Fruit fly (Drosophila melanogaster) whole organism, embryonic: ENCODE results near the gene Fibp.

ENCODE experiments used
- Atf6 ChIP-seq: fragments of 200-800 bp; sonication (Bioruptor generic); IDR thresholded peaks from 2 replicates; pipeline ENCODE4 v1.3.6; 2022; ENCODE audit warnings: missing biosample characterization, missing genetic modification characterization
- Bgb ChIP-seq: fragments of 200-800 bp; sonication (Bioruptor generic); IDR thresholded peaks from 2 replicates; pipeline ENCODE4 v1.3.6; 2022; ENCODE audit warnings: missing biosample characterization, missing genetic modification characterization; ENCODE audit not compliant: partially characterized antibody
- CG10321 ChIP-seq: fragments of 200-800 bp; sonication (Bioruptor generic); IDR thresholded peaks from 2 replicates; pipeline ENCODE4 v1.3.6; 2022; ENCODE audit warnings: missing biosample characterization, missing genetic modification characterization
- CG10543 ChIP-seq: fragments of 200-800 bp; sonication (Bioruptor generic); optimal IDR thresholded peaks from 3 replicates; lab custom pipeline; 2017; ENCODE audit warnings: missing biosample characterization, mild to moderate bottlenecking, missing genetic modification characterization, moderate library complexity
- CG11398 ChIP-seq: fragments of 200-800 bp; sonication (Bioruptor generic); optimal IDR thresholded peaks from 2 replicates; lab custom pipeline; 2016; ENCODE audit warnings: missing biosample characterization, missing genetic modification characterization
- CG12659 ChIP-seq: fragments of 200-800 bp; sonication (Bioruptor generic); optimal IDR thresholded peaks from 3 replicates; lab custom pipeline; 2017; ENCODE audit warnings: mild to moderate bottlenecking, missing biosample characterization, missing genetic modification reagents, missing genetic modification characterization
- CG13775 ChIP-seq: fragments of 200-800 bp; sonication (Bioruptor generic); optimal IDR thresholded peaks from 3 replicates; lab custom pipeline; 2017; ENCODE audit warnings: missing biosample characterization, mild to moderate bottlenecking, missing genetic modification characterization
- CG13894 ChIP-seq: fragments of 200-800 bp; sonication (Bioruptor generic); optimal IDR thresholded peaks from 3 replicates; lab custom pipeline; 2018; ENCODE audit warnings: missing biosample characterization, mild to moderate bottlenecking, missing genetic modification characterization, moderate library complexity
- CG15269 ChIP-seq: fragments of 200-800 bp; sonication (Bioruptor generic); optimal IDR thresholded peaks from 2 replicates; lab custom pipeline; 2018; ENCODE audit warnings: missing biosample characterization, mild to moderate bottlenecking, missing genetic modification characterization, moderate library complexity
- CG15479 ChIP-seq: fragments of 200-800 bp; sonication (Bioruptor generic); optimal IDR thresholded peaks from 3 replicates; lab custom pipeline; 2019; ENCODE audit warnings: missing biosample characterization, mild to moderate bottlenecking, missing genetic modification characterization, moderate library complexity
- CG15601 ChIP-seq: fragments of 200-800 bp; sonication (Bioruptor generic); optimal IDR thresholded peaks from 3 replicates; lab custom pipeline; 2019; ENCODE audit warnings: missing biosample characterization, mild to moderate bottlenecking, missing genetic modification characterization, moderate library complexity
- CG17802 ChIP-seq: fragments of 200-800 bp; sonication (Bioruptor generic); optimal IDR thresholded peaks from 2 replicates; lab custom pipeline; 2018; ENCODE audit warnings: missing biosample characterization, mild to moderate bottlenecking, missing genetic modification characterization, moderate library complexity
- CG18011 ChIP-seq: fragments of 200-800 bp; sonication (Bioruptor generic); optimal IDR thresholded peaks from 2 replicates; lab custom pipeline; 2017; ENCODE audit warnings: missing biosample characterization, missing genetic modification characterization, mild to moderate bottlenecking, moderate library complexity, missing genotype
- CG2129 ChIP-seq: fragments of 200-800 bp; sonication (Bioruptor generic); IDR thresholded peaks from 2 replicates; pipeline ENCODE4 v1.3.6; 2022; ENCODE audit warnings: missing biosample characterization, missing genetic modification characterization; ENCODE audit not compliant: partially characterized antibody
- CG2678 ChIP-seq: fragments of 200-800 bp; sonication (Bioruptor generic); optimal IDR thresholded peaks from 3 replicates; lab custom pipeline; 2019; ENCODE audit warnings: missing biosample characterization, mild to moderate bottlenecking, missing genetic modification characterization, moderate library complexity
- CG31388 ChIP-seq: fragments of 200-800 bp; sonication (Bioruptor generic); optimal IDR thresholded peaks from 2 replicates; lab custom pipeline; 2016; ENCODE audit warnings: missing biosample characterization, missing genetic modification characterization
- CG33557 ChIP-seq: fragments of 200-800 bp; sonication (Bioruptor generic); optimal IDR thresholded peaks from 2 replicates; lab custom pipeline; 2019; ENCODE audit warnings: missing biosample characterization, mild to moderate bottlenecking, missing genetic modification characterization, moderate library complexity
- CG3407 ChIP-seq: fragments of 200-800 bp; sonication (Bioruptor generic); optimal IDR thresholded peaks from 2 replicates; lab custom pipeline; 2018; ENCODE audit warnings: missing biosample characterization, mild to moderate bottlenecking, missing genetic modification characterization
- CG4424 ChIP-seq: fragments of 200-800 bp; sonication (Bioruptor generic); optimal IDR thresholded peaks from 3 replicates; lab custom pipeline; 2016; ENCODE audit warnings: missing biosample characterization, missing genetic modification characterization
- CG6791 ChIP-seq: fragments of 200-800 bp; sonication (Bioruptor generic); IDR thresholded peaks from 3 replicates; pipeline ENCODE4 v1.3.6; 2022; ENCODE audit warnings: missing biosample characterization, missing genetic modification characterization; ENCODE audit not compliant: partially characterized antibody
- CG6813 ChIP-seq: fragments of 200-800 bp; sonication (Bioruptor generic); optimal IDR thresholded peaks from 2 replicates; lab custom pipeline; 2017; ENCODE audit warnings: missing biosample characterization, missing genetic modification characterization, mild to moderate bottlenecking, moderate library complexity, missing genetic modification reagents
- CG8478 ChIP-seq: fragments of >200 bp; optimal IDR thresholded peaks from 2 replicates; lab custom pipeline; 2018
- CrebB ChIP-seq: fragments of 200-800 bp; sonication (Bioruptor generic); optimal IDR thresholded peaks from 3 replicates; lab custom pipeline; 2018; ENCODE audit warnings: missing biosample characterization, mild to moderate bottlenecking, missing genetic modification characterization
- D19A ChIP-seq: fragments of 200-800 bp; optimal IDR thresholded peaks from 3 replicates; lab custom pipeline; 2019; ENCODE audit warnings: missing biosample characterization, mild to moderate bottlenecking, missing genetic modification characterization, moderate library complexity
- D19B ChIP-seq: fragments of 200-800 bp; sonication (Bioruptor generic); optimal IDR thresholded peaks from 2 replicates; lab custom pipeline; 2017; ENCODE audit warnings: missing biosample characterization, mild to moderate bottlenecking, missing genetic modification characterization
- Dad ChIP-seq: fragments of 200-800 bp; sonication (Bioruptor generic); optimal IDR thresholded peaks from 3 replicates; lab custom pipeline; 2016; ENCODE audit warnings: missing biosample characterization, missing genetic modification characterization
- Dfd ChIP-seq, 2 experiments: fragments of >200 bp; optimal IDR thresholded peaks; 2 replicates each; lab custom pipeline; 2017; ENCODE audit warnings: missing biosample characterization in 2 of 2, missing genetic modification characterization in 2 of 2
- Ets65A ChIP-seq: fragments of 200-800 bp; sonication (Bioruptor generic); peaks from one replicate; lab custom pipeline; 2016; ENCODE audit warnings: missing biosample characterization, missing genetic modification characterization
- GATAe ChIP-seq: fragments of 200-800 bp; sonication (Bioruptor generic); conservative IDR thresholded peaks from 2 replicates; pipeline ENCODE4 v1.3.6; 2022; ENCODE audit warnings: missing biosample characterization, missing genetic modification characterization
- HLH3B ChIP-seq: fragments of 200-800 bp; sonication (Bioruptor generic); IDR thresholded peaks from 2 replicates; pipeline ENCODE4 v1.3.6; 2022; ENCODE audit warnings: missing biosample characterization, missing genetic modification characterization
- Neu2 ChIP-seq: fragments of 200-800 bp; sonication (Bioruptor generic); optimal IDR thresholded peaks from 3 replicates; lab custom pipeline; 2016; ENCODE audit warnings: missing biosample characterization, missing genetic modification characterization, borderline replicate concordance
- Oli ChIP-seq: fragments of 200-800 bp; sonication (Bioruptor generic); optimal IDR thresholded peaks from 2 replicates; lab custom pipeline; 2018; ENCODE audit warnings: missing biosample characterization, mild to moderate bottlenecking, missing genetic modification characterization, moderate library complexity
- Ravus ChIP-seq: fragments of 200-800 bp; sonication (Bioruptor generic); IDR thresholded peaks from 2 replicates; pipeline ENCODE4 v1.3.6; 2022; ENCODE audit warnings: missing biosample characterization, missing genetic modification characterization
- bab2 ChIP-seq: fragments of 200-800 bp; sonication (Bioruptor generic); optimal IDR thresholded peaks from 2 replicates; lab custom pipeline; 2016; ENCODE audit warnings: missing biosample characterization, missing genetic modification characterization
- cad ChIP-seq: fragments of >200 bp; optimal IDR thresholded peaks from 2 replicates; lab custom pipeline; 2017; ENCODE audit warnings: missing biosample characterization, missing genetic modification characterization
- cato ChIP-seq: fragments of 200-800 bp; sonication (Bioruptor generic); optimal IDR thresholded peaks from 2 replicates; lab custom pipeline; 2016; ENCODE audit warnings: missing biosample characterization, missing genetic modification characterization, borderline replicate concordance
- eve ChIP-seq, 2 experiments: fragments of >200 bp; optimal IDR thresholded peaks; 2 replicates each; lab custom pipeline; 2017; ENCODE audit warnings: missing biosample characterization in 2 of 2, missing genetic modification characterization in 2 of 2
- eyg ChIP-seq: fragments of 200-800 bp; sonication (Bioruptor generic); optimal IDR thresholded peaks from 3 replicates; lab custom pipeline; 2016; ENCODE audit warnings: missing biosample characterization, missing genetic modification characterization
- gem ChIP-seq: fragments of 200-800 bp; sonication (Bioruptor generic); optimal IDR thresholded peaks from 2 replicates; lab custom pipeline; 2019; ENCODE audit warnings: missing biosample characterization, mild to moderate bottlenecking, missing genetic modification characterization, moderate library complexity
- gro ChIP-seq: fragments of 200-800 bp; sonication (Bioruptor generic); optimal IDR thresholded peaks from 2 replicates; lab custom pipeline; 2016; ENCODE audit warnings: missing biosample characterization, missing genetic modification characterization
- gsb-n ChIP-seq: fragments of 200-800 bp; sonication (Bioruptor generic); optimal IDR thresholded peaks from 3 replicates; lab custom pipeline; 2018; ENCODE audit warnings: missing biosample characterization, mild to moderate bottlenecking, missing genetic modification characterization
- jumu ChIP-seq: fragments of 200-800 bp; sonication (Bioruptor generic); optimal IDR thresholded peaks from 3 replicates; lab custom pipeline; 2016; ENCODE audit warnings: missing biosample characterization, missing genetic modification characterization
- ken ChIP-seq: fragments of 200-800 bp; sonication (Bioruptor generic); IDR thresholded peaks from 3 replicates; pipeline ENCODE4 v1.3.6; 2022; ENCODE audit warnings: missing biosample characterization, missing genetic modification characterization
- lbe ChIP-seq: fragments of 200-800 bp; sonication (Bioruptor generic); optimal IDR thresholded peaks from 2 replicates; lab custom pipeline; 2016; ENCODE audit warnings: missing biosample characterization, mild to moderate bottlenecking, missing genetic modification characterization
- nerfin-1 ChIP-seq: fragments of 200-800 bp; sonication (Bioruptor generic); optimal IDR thresholded peaks from 3 replicates; lab custom pipeline; 2019; ENCODE audit warnings: missing biosample characterization, mild to moderate bottlenecking, missing genetic modification characterization, moderate library complexity
- odd ChIP-seq: fragments of 200-800 bp; sonication (Bioruptor generic); optimal IDR thresholded peaks from 2 replicates; lab custom pipeline; 2017; ENCODE audit warnings: missing biosample characterization, mild to moderate bottlenecking, missing genetic modification characterization
- pho ChIP-seq: fragments of 200-800 bp; sonication (Bioruptor generic); optimal IDR thresholded peaks from 2 replicates; lab custom pipeline; 2016; ENCODE audit warnings: missing biosample characterization, missing genetic modification characterization
- pzg ChIP-seq: fragments of 200-800 bp; sonication (Bioruptor generic); optimal IDR thresholded peaks from 3 replicates; lab custom pipeline; 2018; ENCODE audit warnings: missing biosample characterization, mild to moderate bottlenecking, missing genetic modification characterization, moderate library complexity
- slou ChIP-seq: fragments of 200-800 bp; sonication (Bioruptor generic); optimal IDR thresholded peaks from 3 replicates; lab custom pipeline; 2016; ENCODE audit warnings: missing biosample characterization, missing genetic modification characterization
- slp2 ChIP-seq: fragments of 200-800 bp; sonication (Bioruptor generic); optimal IDR thresholded peaks from 2 replicates; lab custom pipeline; 2016; ENCODE audit warnings: missing biosample characterization, missing genetic modification characterization
- tio ChIP-seq: fragments of 200-800 bp; sonication (Bioruptor generic); optimal IDR thresholded peaks from 2 replicates; lab custom pipeline; 2017; ENCODE audit warnings: missing biosample characterization, missing genetic modification characterization, inconsistent platforms
- tna ChIP-seq: fragments of 200-800 bp; sonication (Bioruptor generic); IDR thresholded peaks from 2 replicates; pipeline ENCODE4 v1.3.6; 2022; ENCODE audit warnings: missing biosample characterization, missing genetic modification characterization; ENCODE audit not compliant: partially characterized antibody

Gene Fibp

dm6 chr3L:19867238-19867637 is 49.5 kb upstream of the Fibp start:
- no peak for TF ChIP-seq CG2678 (tag; lab: Kevin White, UChicago)
- no peak for TF ChIP-seq bab2
- TF ChIP-seq CG18011 (GFP tag; lab: Kevin White, UChicago): peak; percentile 95
- no peak for TF ChIP-seq CG12659 (GFP tag; lab: Kevin White, UChicago)
- TF ChIP-seq Atf6 (GFP tag; lab: Robert Waterston, UW): no peak
- TF ChIP-seq tna (GFP tag; lab: Robert Waterston, UW): no peak
- no peak for TF ChIP-seq CG4424 (GFP tag; lab: Kevin White, UChicago)
- TF ChIP-seq GATAe (GFP tag; lab: Robert Waterston, UW): no peak
- TF ChIP-seq Oli (tag; lab: Kevin White, UChicago): no peak
- no peak for TF ChIP-seq gsb-n
- TF ChIP-seq CG15601: no peak
- TF ChIP-seq Bgb: no peak
- no peak for TF ChIP-seq D19A
- peak; percentile 69 for TF ChIP-seq cad (GFP tag; lab: Kevin White, UChicago)
- TF ChIP-seq Ets65A: peak; percentile 48
- no peak for TF ChIP-seq pho (GFP tag; lab: Kevin White, UChicago)
- TF ChIP-seq CG6813: no peak
- no peak for TF ChIP-seq CG10321 (GFP tag; lab: Robert Waterston, UW)
- TF ChIP-seq ken (GFP tag; lab: Robert Waterston, UW): no peak
- no peak for TF ChIP-seq D19B (GFP tag; lab: Kevin White, UChicago)

- TF ChIP-seq HLH3B: no peak
- TF ChIP-seq CG8478: no peak
- no peak for TF ChIP-seq CG15479 (GFP tag; lab: Kevin White, UChicago)
- peak; percentile 43; the same call in 1 of the 3 replicates for TF ChIP-seq CG6791 (GFP tag; lab: Robert Waterston, UW)
- no peak for TF ChIP-seq Dfd (GFP tag; optimal IDR thresholded peaks at IDR 0.05; lab: Kevin White, UChicago)
- no peak for TF ChIP-seq CG33557 (GFP tag; lab: Kevin White, UChicago)
- TF ChIP-seq CG31388 (GFP tag; lab: Kevin White, UChicago): no peak
- TF ChIP-seq slp2 (GFP tag; lab: Kevin White, UChicago): no peak
- no peak for TF ChIP-seq CG2129 (GFP tag; lab: Robert Waterston, UW)
- no peak for TF ChIP-seq tio (GFP tag; lab: Kevin White, UChicago)
- no peak for TF ChIP-seq gem (tag; lab: Kevin White, UChicago)
- peak; percentile 75 for TF ChIP-seq pzg (GFP tag; lab: Kevin White, UChicago)
- no peak for TF ChIP-seq jumu (GFP tag; lab: Kevin White, UChicago)
- no peak for TF ChIP-seq slou (GFP tag; lab: Kevin White, UChicago)
- no peak for TF ChIP-seq Ravus (GFP tag; lab: Robert Waterston, UW)
- TF ChIP-seq CrebB (tag; lab: Kevin White, UChicago): no peak
- no peak for TF ChIP-seq CG17802 (tag; lab: Kevin White, UChicago)
- TF ChIP-seq CG3407 (GFP tag; lab: Kevin White, UChicago): no peak
- no peak for TF ChIP-seq CG15269
- TF ChIP-seq lbe: no peak
- TF ChIP-seq cato (GFP tag; lab: Kevin White, UChicago): no peak
- TF ChIP-seq Neu2 (GFP tag; lab: Kevin White, UChicago): no peak
- no peak for TF ChIP-seq gro
- TF ChIP-seq CG10543 (GFP tag; lab: Kevin White, UChicago): peak; percentile 31
- TF ChIP-seq CG11398 (GFP tag; lab: Kevin White, UChicago): no peak
- TF ChIP-seq CG13775 (GFP tag; lab: Kevin White, UChicago): no peak
- no peak for TF ChIP-seq Dad (GFP tag; lab: Kevin White, UChicago)
- no peak for TF ChIP-seq odd (GFP tag; lab: Kevin White, UChicago)
- no peak for TF ChIP-seq nerfin-1 (tag; lab: Kevin White, UChicago)
- no peak for TF ChIP-seq CG13894 (tag; lab: Kevin White, UChicago)
- no peak for TF ChIP-seq eyg (GFP tag; lab: Kevin White, UChicago)
- TF ChIP-seq eve (GFP tag; optimal IDR thresholded peaks at IDR 0.05; lab: Kevin White, UChicago): no peak
Measured at dm6 chr3L:19861215-19861614, 43.4 kb upstream of the Fibp start.
